Fruit fly (Drosophila melanogaster) whole organism, embryonic: ENCODE results near the gene CG15429.

ENCODE experiments used
- Abd-B ChIP-seq: fragments of 200-800 bp; sonication (Bioruptor generic); optimal IDR thresholded peaks from 2 replicates; lab custom pipeline; 2018; ENCODE audit warnings: missing biosample characterization, mild to moderate bottlenecking, missing genetic modification characterization, moderate library complexity
- Awh ChIP-seq: fragments of 200-800 bp; sonication (Bioruptor generic); IDR thresholded peaks from 2 replicates; pipeline ENCODE4, ENCODE4 v1.3.6; 2022; ENCODE audit warnings: missing biosample characterization, missing genetic modification characterization
- CG10209 ChIP-seq: fragments of 200-800 bp; sonication (Bioruptor generic); optimal IDR thresholded peaks from 3 replicates; lab custom pipeline; 2017; ENCODE audit warnings: missing biosample characterization, mild to moderate bottlenecking, missing genetic modification characterization, missing genetic modification reagents
- CG10267 ChIP-seq: fragments of 200-800 bp; sonication (Bioruptor generic); optimal IDR thresholded peaks from 2 replicates; lab custom pipeline; 2018; ENCODE audit warnings: missing biosample characterization, mild to moderate bottlenecking, missing genetic modification characterization, moderate library complexity
- CG10431 ChIP-seq: fragments of 200-800 bp; sonication (Bioruptor generic); optimal IDR thresholded peaks from 3 replicates; lab custom pipeline; 2018; ENCODE audit warnings: missing biosample characterization, mild to moderate bottlenecking, missing genetic modification characterization
- CG10462 ChIP-seq: fragments of 200-800 bp; sonication (Bioruptor generic); optimal IDR thresholded peaks from 2 replicates; lab custom pipeline; 2016; ENCODE audit warnings: missing biosample characterization, missing genetic modification characterization
- CG10979 ChIP-seq: fragments of 200-800 bp; sonication (Bioruptor generic); optimal IDR thresholded peaks from 2 replicates; lab custom pipeline; 2018; ENCODE audit warnings: missing biosample characterization, mild to moderate bottlenecking, missing genetic modification characterization, moderate library complexity
- CG11723 ChIP-seq: fragments of 200-800 bp; sonication (Bioruptor generic); optimal IDR thresholded peaks from 2 replicates; lab custom pipeline; 2017; ENCODE audit warnings: missing biosample characterization, mild to moderate bottlenecking, missing genetic modification characterization
- CG13296 ChIP-seq: fragments of 200-800 bp; sonication (Bioruptor generic); optimal IDR thresholded peaks from 3 replicates; lab custom pipeline; 2018; ENCODE audit warnings: missing biosample characterization, mild to moderate bottlenecking, missing genetic modification characterization
- CG13424 ChIP-seq: fragments of 200-800 bp; sonication (Bioruptor generic); optimal IDR thresholded peaks from 2 replicates; lab custom pipeline; 2019; ENCODE audit warnings: missing biosample characterization, mild to moderate bottlenecking, missing genetic modification characterization, moderate library complexity
- CG15011 ChIP-seq: fragments of 200-800 bp; sonication (Bioruptor generic); optimal IDR thresholded peaks from 3 replicates; lab custom pipeline; 2018; ENCODE audit warnings: missing biosample characterization, mild to moderate bottlenecking, missing genetic modification characterization
- CG1832 ChIP-seq: fragments of 200-800 bp; sonication (Bioruptor generic); optimal IDR thresholded peaks from 2 replicates; lab custom pipeline; 2017; ENCODE audit warnings: missing biosample characterization, mild to moderate bottlenecking, missing genetic modification characterization, inconsistent platforms
- CG18764 ChIP-seq: fragments of 200-800 bp; sonication (Bioruptor generic); optimal IDR thresholded peaks from 3 replicates; lab custom pipeline; 2016; ENCODE audit warnings: missing biosample characterization, missing genetic modification characterization
- CG2678 ChIP-seq: fragments of 200-800 bp; sonication (Bioruptor generic); optimal IDR thresholded peaks from 3 replicates; lab custom pipeline; 2019; ENCODE audit warnings: missing biosample characterization, mild to moderate bottlenecking, missing genetic modification characterization, moderate library complexity
- CG31365 ChIP-seq: fragments of 200-800 bp; sonication (Bioruptor generic); optimal IDR thresholded peaks from 2 replicates; lab custom pipeline; 2018; ENCODE audit warnings: missing biosample characterization, mild to moderate bottlenecking, missing genetic modification characterization
- CG31388 ChIP-seq: fragments of 200-800 bp; sonication (Bioruptor generic); optimal IDR thresholded peaks from 2 replicates; lab custom pipeline; 2016; ENCODE audit warnings: missing biosample characterization, missing genetic modification characterization
- CG6813 ChIP-seq: fragments of 200-800 bp; sonication (Bioruptor generic); optimal IDR thresholded peaks from 2 replicates; lab custom pipeline; 2017; ENCODE audit warnings: missing biosample characterization, missing genetic modification characterization, mild to moderate bottlenecking, moderate library complexity, missing genetic modification reagents
- CG7357 ChIP-seq: fragments of 200-800 bp; sonication (Bioruptor generic); IDR thresholded peaks from 3 replicates; pipeline ENCODE4 v1.3.6; 2022; ENCODE audit warnings: missing biosample characterization, missing genetic modification characterization
- CG7963 ChIP-seq: fragments of 200-800 bp; sonication (Bioruptor generic); IDR thresholded peaks from 3 replicates; pipeline ENCODE4 v1.3.6; 2022; ENCODE audit warnings: missing biosample characterization, missing genetic modification characterization; ENCODE audit not compliant: partially characterized antibody
- CG8281 ChIP-seq: fragments of 200-800 bp; sonication (Bioruptor generic); optimal IDR thresholded peaks from 2 replicates; lab custom pipeline; 2018; ENCODE audit warnings: missing biosample characterization, mild to moderate bottlenecking, missing genetic modification characterization, moderate library complexity
- CG9932 ChIP-seq: fragments of 200-800 bp; sonication (Bioruptor generic); IDR thresholded peaks from 2 replicates; pipeline ENCODE4 v1.3.6; 2022; ENCODE audit warnings: missing biosample characterization, missing genetic modification characterization
- CTCF ChIP-seq: fragments of 200-800 bp; sonication (Bioruptor generic); optimal IDR thresholded peaks from 2 replicates; lab custom pipeline; 2017; ENCODE audit warnings: missing biosample characterization, mild to moderate bottlenecking, missing genetic modification characterization, moderate library complexity
- Hr78 ChIP-seq, 2 experiments: fragments of 200-800 bp in 1 of 2; fragments of >200 bp in 1 of 2; sonication (Bioruptor generic) in 1 of 2; optimal IDR thresholded peaks; 2 replicates each; lab custom pipeline; 2017 to 2019; ENCODE audit warnings: missing biosample characterization in 2 of 2, missing genetic modification characterization in 2 of 2, mild to moderate bottlenecking in 1 of 2, moderate library complexity in 1 of 2
- Kr ChIP-seq: fragments of 200-800 bp; sonication (Bioruptor generic); optimal IDR thresholded peaks from 2 replicates; lab custom pipeline; 2017; ENCODE audit warnings: missing biosample characterization, mild to moderate bottlenecking, missing genetic modification characterization
- MBD-R2 ChIP-seq: fragments of 200-800 bp; sonication (Bioruptor generic); IDR thresholded peaks from 2 replicates; pipeline ENCODE4 v1.3.6; 2022; ENCODE audit warnings: missing biosample characterization, missing genetic modification characterization
- Mrtf ChIP-seq: fragments of 200-800 bp; sonication (Bioruptor generic); IDR thresholded peaks from 3 replicates; pipeline ENCODE4 v1.3.6; 2022; ENCODE audit warnings: missing biosample characterization, missing genetic modification characterization
- NfI ChIP-seq: fragments of 200-800 bp; sonication (Bioruptor generic); optimal IDR thresholded peaks from 3 replicates; lab custom pipeline; 2018; ENCODE audit warnings: missing biosample characterization, mild to moderate bottlenecking, missing genetic modification characterization, moderate library complexity
- Oaz ChIP-seq: fragments of 200-800 bp; sonication (Bioruptor generic); IDR thresholded peaks from 2 replicates; pipeline ENCODE4 v1.3.6; 2022; ENCODE audit warnings: missing biosample characterization, missing genetic modification characterization
- Six4 ChIP-seq: fragments of 200-800 bp; sonication (Bioruptor generic); optimal IDR thresholded peaks from 2 replicates; lab custom pipeline; 2016; ENCODE audit warnings: missing biosample characterization, missing genetic modification characterization
- Sox100B ChIP-seq: fragments of 200-800 bp; sonication (Bioruptor generic); optimal IDR thresholded peaks from 3 replicates; lab custom pipeline; 2018; ENCODE audit warnings: missing biosample characterization, mild to moderate bottlenecking, missing genetic modification characterization
- Sox102F ChIP-seq: fragments of 200-800 bp; sonication (Bioruptor generic); optimal IDR thresholded peaks from 2 replicates; lab custom pipeline; 2018; ENCODE audit warnings: missing biosample characterization, mild to moderate bottlenecking, missing genetic modification characterization, moderate library complexity
- Sry-β ChIP-seq: fragments of 200-800 bp; sonication (Bioruptor generic); optimal IDR thresholded peaks from 2 replicates; lab custom pipeline; 2018; ENCODE audit warnings: missing biosample characterization, mild to moderate bottlenecking, missing genetic modification characterization, moderate library complexity
- Vsx1 ChIP-seq: fragments of 200-800 bp; sonication (Bioruptor generic); optimal IDR thresholded peaks from 2 replicates; lab custom pipeline; 2017; ENCODE audit warnings: missing biosample characterization, mild to moderate bottlenecking, missing genetic modification characterization, missing genetic modification reagents
- YL-1 ChIP-seq: fragments of 200-800 bp; sonication (Bioruptor generic); optimal IDR thresholded peaks from 3 replicates; lab custom pipeline; 2017; ENCODE audit warnings: missing biosample characterization, mild to moderate bottlenecking, missing genetic modification characterization
- ara ChIP-seq: fragments of 200-800 bp; sonication (Bioruptor generic); IDR thresholded peaks from 2 replicates; pipeline ENCODE4 v1.3.6; 2022; ENCODE audit warnings: missing biosample characterization, missing genetic modification characterization
- bigmax ChIP-seq: fragments of 200-800 bp; sonication (Bioruptor generic); optimal IDR thresholded peaks from 2 replicates; lab custom pipeline; 2018; ENCODE audit warnings: missing biosample characterization, mild to moderate bottlenecking, missing genetic modification characterization
- chm ChIP-seq: fragments of 200-800 bp; sonication (Bioruptor generic); IDR thresholded peaks from 2 replicates; pipeline ENCODE4 v1.3.6; 2022; ENCODE audit warnings: missing biosample characterization, missing genetic modification characterization
- dysf ChIP-seq: fragments of 200-800 bp; sonication (Bioruptor generic); IDR thresholded peaks from 3 replicates; pipeline ENCODE4 v1.3.6; 2022; ENCODE audit warnings: missing biosample characterization, missing genetic modification characterization
- ham ChIP-seq: fragments of 200-800 bp; sonication (Bioruptor generic); IDR thresholded peaks from 2 replicates; pipeline ENCODE4 v1.3.6; 2022; ENCODE audit warnings: missing biosample characterization, missing genetic modification characterization
- jumu ChIP-seq: fragments of 200-800 bp; sonication (Bioruptor generic); optimal IDR thresholded peaks from 3 replicates; lab custom pipeline; 2016; ENCODE audit warnings: missing biosample characterization, missing genetic modification characterization
- kay ChIP-seq: fragments of 200-800 bp; sonication (Bioruptor generic); optimal IDR thresholded peaks from 2 replicates; lab custom pipeline; 2016; ENCODE audit warnings: missing biosample characterization, missing genetic modification characterization
- kni ChIP-seq: fragments of 200-800 bp; sonication (Bioruptor generic); optimal IDR thresholded peaks from 3 replicates; lab custom pipeline; 2017; ENCODE audit warnings: mild to moderate bottlenecking, missing biosample characterization, missing genetic modification reagents, missing genetic modification characterization
- lov ChIP-seq, 2 experiments: fragments of 200-800 bp in 1 of 2; fragments of >200 bp in 1 of 2; sonication (Bioruptor generic) in 1 of 2; IDR thresholded peaks in 1 of 2; optimal IDR thresholded peaks in 1 of 2; 2 replicates in 1 of 2; 3 replicates in 1 of 2; pipeline versions ENCODE4 v1.3.6 to Lab custom; 2017 to 2022; ENCODE audit warnings: missing biosample characterization in 1 of 2, missing genetic modification characterization in 1 of 2
- odd ChIP-seq: fragments of 200-800 bp; sonication (Bioruptor generic); optimal IDR thresholded peaks from 2 replicates; lab custom pipeline; 2017; ENCODE audit warnings: missing biosample characterization, mild to moderate bottlenecking, missing genetic modification characterization
- tin ChIP-seq: fragments of 200-800 bp; sonication (Bioruptor generic); optimal IDR thresholded peaks from 3 replicates; lab custom pipeline; 2016; ENCODE audit warnings: missing biosample characterization, missing genetic modification characterization
- tll ChIP-seq, 2 experiments: fragments of 200-800 bp in 1 of 2; fragments of >200 bp in 1 of 2; sonication (Bioruptor generic) in 1 of 2; optimal IDR thresholded peaks; 2 replicates each; lab custom pipeline; 2017 to 2019; ENCODE audit warnings: missing biosample characterization in 2 of 2, missing genetic modification characterization in 2 of 2, mild to moderate bottlenecking in 1 of 2, moderate library complexity in 1 of 2

The CG15429 gene

dm6 chr2L:4370592-4370991 is 17.8 kb downstream of the CG15429 start (continued):
- TF ChIP-seq CG8281 (tag; lab: Kevin White, UChicago) (no peak), kay (GFP tag; lab: Kevin White, UChicago) (no peak), Sox102F (GFP tag; lab: Kevin White, UChicago) (no peak), CG15011 (GFP tag; lab: Kevin White, UChicago) (no peak), CG2678 (tag; lab: Kevin White, UChicago) (no peak), ara (GFP tag; lab: Robert Waterston, UW) (0 out of 2 replicates have a peak, but pooled peaks have one; percentile 5), Vsx1 (GFP tag; lab: Kevin White, UChicago) (no peak), CG18764 (GFP tag; lab: Kevin White, UChicago) (no peak), Awh (GFP tag; lab: Robert Waterston, UW) (no peak), ham (no peak), CG31365 (tag; lab: Kevin White, UChicago) (no peak), MBD-R2 (no peak)

- TF ChIP-seq NfI (GFP tag; lab: Kevin White, UChicago) (peak; percentile 3), tin (GFP tag; lab: Kevin White, UChicago) (peak; percentile 51), YL-1 (GFP tag; lab: Kevin White, UChicago) (peak; percentile 19), Oaz (GFP tag; lab: Robert Waterston, UW) (no peak), CG10209 (GFP tag; lab: Kevin White, UChicago) (peak; percentile 68), CG10979 (tag; lab: Kevin White, UChicago) (peak; percentile 86), CG31388 (GFP tag; lab: Kevin White, UChicago) (no peak), CG8281 (tag; lab: Kevin White, UChicago) (peak; percentile 4), lov (optimal IDR thresholded peaks at IDR 0.05; lab: Kevin White, UChicago) (peak; percentile 20), lov (GFP tag; IDR thresholded peaks at IDR 0.05; lab: Robert Waterston, UW) (0 out of 3 replicates have a peak, but pooled peaks have one; percentile 7), CG6813 (GFP tag; lab: Kevin White, UChicago) (peak; percentile 38), dysf (GFP tag; lab: Robert Waterston, UW) (peak; percentile 44; the same call in 1 of the 3 replicates), Six4 (GFP tag; lab: Kevin White, UChicago) (peak; percentile 33), CG15011 (GFP tag; lab: Kevin White, UChicago) (peak; percentile 24), Mrtf (GFP tag; lab: Robert Waterston, UW) (0 out of 3 replicates have a peak, but pooled peaks have one; percentile 41), tll (GFP tag; optimal IDR thresholded peaks at IDR 0.05; lab: Kevin White, UChicago) (peak; percentile 23 to 67), bigmax (GFP tag; lab: Kevin White, UChicago) (no peak), jumu (GFP tag; lab: Kevin White, UChicago) (no peak), Awh (GFP tag; lab: Robert Waterston, UW) (peak; percentile 33; the same call in 1 of the 2 replicates), chm (peak; percentile 81), CG9932 (GFP tag; lab: Robert Waterston, UW) (no peak), CG10462 (GFP tag; lab: Kevin White, UChicago) (peak; percentile 25), CTCF (GFP tag; lab: Kevin White, UChicago) (peak; percentile 16), odd (GFP tag; lab: Kevin White, UChicago) (peak; percentile 72), CG7357 (GFP tag; lab: Robert Waterston, UW) (0 out of 3 replicates have a peak, but pooled peaks have one; percentile 15), CG1832 (peak; percentile 92), CG10431 (GFP tag; lab: Kevin White, UChicago) (peak; percentile 12), Hr78 (GFP tag; optimal IDR thresholded peaks at IDR 0.05; lab: Kevin White, UChicago) (peak in 1 of 2 experiments; percentile 60), Abd-B (GFP tag; lab: Kevin White, UChicago) (no peak), kni (GFP tag; lab: Kevin White, UChicago) (peak; percentile 90), Sry-β (GFP tag; lab: Kevin White, UChicago) (peak; percentile 40), CG7963 (peak; percentile 62; the same call in 1 of the 3 replicates), Sox100B (peak; percentile 73), Kr (GFP tag; lab: Kevin White, UChicago) (peak; percentile 80), CG13296 (GFP tag; lab: Kevin White, UChicago) (peak; percentile 35), CG13424 (tag; lab: Kevin White, UChicago) (peak; percentile 78), CG11723 (GFP tag; lab: Kevin White, UChicago) (peak; percentile 43), CG10267 (tag; lab: Kevin White, UChicago) (peak; percentile 76)
Observed at dm6 chr2L:4371516-4372136, 18.9 kb downstream of the CG15429 start.
